Fruit fly (Drosophila melanogaster): ENCODE data around the gene by.

by gene

dm6 chr3R:9551013-9551658, 18.3 kb upstream of the by start (continued):
- no peak for TF ChIP-seq btn (GFP tag; optimal IDR thresholded peaks at IDR 0.05)
- TF ChIP-seq CG34376 (GFP tag; optimal IDR thresholded peaks at IDR 0.05) = peak; percentile 96
- TF ChIP-seq ranshi (GFP tag; IDR thresholded peaks at IDR 0.05) = no peak
- peak; percentile 5 for TF ChIP-seq CG3995 (GFP tag; optimal IDR thresholded peaks at IDR 0.05)
- TF ChIP-seq HLHmδ (GFP tag; optimal IDR thresholded peaks at IDR 0.05) = peak; percentile 95
- TF ChIP-seq CG8924 (tag; optimal IDR thresholded peaks at IDR 0.05) = peak; percentile 53
- TF ChIP-seq CG15514 (GFP tag; optimal IDR thresholded peaks at IDR 0.05) = peak; percentile 72
- TF ChIP-seq CG10147 (GFP tag; optimal IDR thresholded peaks at IDR 0.05) = no peak
- peak; percentile 64 for TF ChIP-seq Meics (GFP tag; optimal IDR thresholded peaks at IDR 0.05)
- TF ChIP-seq CG7987 (GFP tag; optimal IDR thresholded peaks at IDR 0.05) = peak; percentile 81
- no peak for TF ChIP-seq Atf3 (GFP tag; optimal IDR thresholded peaks at IDR 0.05)
- TF ChIP-seq ewg (GFP tag; optimal IDR thresholded peaks at IDR 0.05) = peak; percentile 11
- peak; percentile 72 for TF ChIP-seq ash1 (GFP tag; optimal IDR thresholded peaks at IDR 0.05)
- TF ChIP-seq Sry-δ (GFP tag; optimal IDR thresholded peaks at IDR 0.05) = peak; percentile 27
- TF ChIP-seq dpn (GFP tag; optimal IDR thresholded peaks at IDR 0.05) = peak; percentile 5 to 12
- TF ChIP-seq CG2202 (tag; optimal IDR thresholded peaks at IDR 0.05) = no peak
- no peak for TF ChIP-seq Doc2 (GFP tag; IDR thresholded peaks at IDR 0.05)
- no peak for TF ChIP-seq aop (GFP tag; IDR thresholded peaks at IDR 0.05)
- TF ChIP-seq CG9215 (GFP tag; IDR thresholded peaks at IDR 0.05) = no peak
- TF ChIP-seq unpg (GFP tag; optimal IDR thresholded peaks at IDR 0.05) = peak; percentile 16
- peak; percentile 62 for TF ChIP-seq CG12219 (GFP tag; optimal IDR thresholded peaks at IDR 0.05)
- TF ChIP-seq Ets97D (GFP tag; optimal IDR thresholded peaks at IDR 0.05) = peak; percentile 4
- TF ChIP-seq Scr (GFP tag; IDR thresholded peaks at IDR 0.05; ENCODE audit: partially characterized antibody) = no peak
- TF ChIP-seq HmgD (GFP tag; optimal IDR thresholded peaks at IDR 0.05) = peak; percentile 83
- TF ChIP-seq CG7357 (GFP tag; IDR thresholded peaks at IDR 0.05) = no peak
- TF ChIP-seq HHEX (GFP tag; optimal IDR thresholded peaks at IDR 0.05) = peak; percentile 70
- peak; percentile 11 for TF ChIP-seq Dad (GFP tag; optimal IDR thresholded peaks at IDR 0.05)
- TF ChIP-seq sug (tag; optimal IDR thresholded peaks at IDR 0.05) = peak; percentile 77
- TF ChIP-seq nom (GFP tag; optimal IDR thresholded peaks at IDR 0.05) = peak; percentile 90
- TF ChIP-seq wdn (GFP tag; IDR thresholded peaks at IDR 0.05) = no peak
- peak; percentile 22 for TF ChIP-seq Sry-β (GFP tag; optimal IDR thresholded peaks at IDR 0.05)
- TF ChIP-seq Spps (tag; optimal IDR thresholded peaks at IDR 0.05) = no peak
- TF ChIP-seq CG31365 (tag; optimal IDR thresholded peaks at IDR 0.05) = peak; percentile 63
- peak; percentile 58 for TF ChIP-seq lbe (GFP tag; optimal IDR thresholded peaks at IDR 0.05)
- no peak for TF ChIP-seq hth (optimal IDR thresholded peaks at IDR 0.05)
- no peak for TF ChIP-seq CG12391 (tag; optimal IDR thresholded peaks at IDR 0.05)
- peak; percentile 32 for TF ChIP-seq disco-r (GFP tag; optimal IDR thresholded peaks at IDR 0.05)
- no peak for TF ChIP-seq CG13123 (GFP tag; optimal IDR thresholded peaks at IDR 0.05)
- peak; percentile 66 for TF ChIP-seq CG13894 (tag; optimal IDR thresholded peaks at IDR 0.05)
- TF ChIP-seq CG2875 (GFP tag; optimal IDR thresholded peaks at IDR 0.05) = peak; percentile 55
- no peak for TF ChIP-seq CG17829 (tag; optimal IDR thresholded peaks at IDR 0.05)
- TF ChIP-seq CG2712 (tag; optimal IDR thresholded peaks at IDR 0.05) = no peak
- TF ChIP-seq Side (GFP tag; optimal IDR thresholded peaks at IDR 0.05) = peak; percentile 66
- peak; percentile 63 for TF ChIP-seq CG3281 (GFP tag; optimal IDR thresholded peaks at IDR 0.05)
- peak; percentile 87 for TF ChIP-seq caup (GFP tag; optimal IDR thresholded peaks at IDR 0.05; ENCODE audit: severe bottlenecking)
- peak; percentile 31 for TF ChIP-seq NfI (GFP tag; optimal IDR thresholded peaks at IDR 0.05)
- TF ChIP-seq CG30403 (GFP tag; optimal IDR thresholded peaks at IDR 0.05) = no peak
- no peak for TF ChIP-seq CG10959 (GFP tag; IDR thresholded peaks at IDR 0.05)
- TF ChIP-seq Hmr (GFP tag; optimal IDR thresholded peaks at IDR 0.05) = peak; percentile 77
- no peak for TF ChIP-seq crc (GFP tag; optimal IDR thresholded peaks at IDR 0.05)
